Worm (Caenorhabditis elegans) whole organism, young adult: ENCODE results near the gene C54D10.3.

ENCODE experiments used
- B0261.1 ChIP-seq: sonication (generic microtip); optimal IDR thresholded peaks from 2 replicates; lab custom pipeline; 2016; ENCODE audit warnings: mild to moderate bottlenecking, missing genetic modification characterization, moderate library complexity, missing compliant biosample characterization
- F23B12.7 ChIP-seq: sonication (generic microtip); optimal IDR thresholded peaks from 2 replicates; lab custom pipeline; 2017; ENCODE audit warnings: missing genetic modification characterization, mild to moderate bottlenecking, missing compliant biosample characterization, antibody characterized with exemption, moderate library complexity; ENCODE audit not compliant: insufficient read depth
- Y67H2A.10 ChIP-seq: fragments of 200-800 bp; sonication (Bioruptor generic); conservative IDR thresholded peaks from 2 replicates; pipeline ENCODE4 v1.3.6; 2022; ENCODE audit warnings: missing genetic modification reagents, missing genetic modification characterization, missing compliant biosample characterization
- Y79H2A.3 ChIP-seq: fragments of 200-800 bp; sonication (Bioruptor generic); conservative IDR thresholded peaks from 2 replicates; pipeline ENCODE4 v1.3.6; 2022; ENCODE audit warnings: missing genetic modification reagents, missing genetic modification characterization, missing compliant biosample characterization
- ama-1 ChIP-seq, 3 experiments: fragments of 150-350 bp in 1 of 3; sonication (generic microtip) in 2 of 3; optimal IDR thresholded peaks; 2 replicates each; lab custom pipeline; 2014 to 2018; ENCODE audit warnings: missing biosample characterization in 2 of 3, missing genetic modification characterization in 2 of 3, missing genetic modification reagents in 2 of 3
- dpl-1 ChIP-seq: fragments of 150-350 bp; optimal IDR thresholded peaks from 2 replicates; lab custom pipeline; 2014; ENCODE audit warnings: missing biosample characterization, missing genetic modification reagents, missing genetic modification characterization
- hmg-20 ChIP-seq: fragments of 200-800 bp; sonication (Bioruptor generic); IDR thresholded peaks from 2 replicates; pipeline ENCODE4 v1.3.6; 2022; ENCODE audit warnings: missing genetic modification reagents, missing genetic modification characterization, missing compliant biosample characterization
- madf-6 ChIP-seq: fragments of 200-800 bp; sonication (Bioruptor generic); IDR thresholded peaks from 2 replicates; pipeline ENCODE4 v1.3.6; 2022; ENCODE audit warnings: missing genetic modification reagents, missing genetic modification characterization, missing compliant biosample characterization
- rec-8 ChIP-seq, 2 experiments: sonication (generic microtip); optimal IDR thresholded peaks; 2 replicates each; lab custom pipeline; 2016; ENCODE audit warnings: mild to moderate bottlenecking in 2 of 2, missing genetic modification characterization in 2 of 2, missing genetic modification reagents in 2 of 2, missing genotype in 2 of 2, missing biosample characterization in 1 of 2, missing compliant biosample characterization in 1 of 2, moderate library complexity in 1 of 2
- snpc-4 ChIP-seq, 5 experiments: fragments of 150-350 bp in 1 of 5; sonication (generic microtip) in 4 of 5; optimal IDR thresholded peaks; 2 replicates each; lab custom pipeline; 2014 to 2018; ENCODE audit warnings: missing genetic modification characterization in 5 of 5, missing biosample characterization in 3 of 5, antibody characterized with exemption in 2 of 5, mild to moderate bottlenecking in 2 of 5, missing compliant biosample characterization in 2 of 5, missing genotype in 2 of 5, moderate library complexity in 2 of 5, missing genetic modification reagents in 1 of 5
- zfh-2 ChIP-seq: fragments of 200-800 bp; sonication (Bioruptor generic); conservative IDR thresholded peaks from 2 replicates; pipeline ENCODE4 v1.3.6; 2022; ENCODE audit warnings: missing genetic modification reagents, missing genetic modification characterization, missing compliant biosample characterization
- ztf-25 ChIP-seq: fragments of 200-800 bp; sonication (Bioruptor generic); IDR thresholded peaks from 2 replicates; pipeline ENCODE4 v1.3.6; 2022; ENCODE audit warnings: missing genetic modification reagents, missing genetic modification characterization, missing compliant biosample characterization

DNA sequence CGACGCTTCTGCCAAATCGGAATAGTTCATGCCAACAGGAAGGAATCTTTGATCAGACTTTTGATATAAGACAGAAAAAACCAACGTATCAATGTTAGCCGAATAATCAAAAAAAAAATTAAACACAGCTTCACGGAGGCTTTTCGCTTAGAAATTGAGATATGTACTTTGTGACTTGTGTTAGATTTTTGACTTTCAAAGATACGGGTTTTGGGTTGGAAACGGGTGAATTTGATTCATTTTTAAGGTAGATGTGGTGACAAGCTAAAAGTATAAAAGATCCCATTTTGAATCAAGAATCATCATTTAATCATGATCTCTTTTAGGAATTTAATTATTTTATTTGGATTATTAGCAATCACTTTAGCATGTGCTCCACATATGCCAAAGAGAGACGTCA lies 16.0 kb upstream of the C54D10.3 start, which contains the start of gene K01D12.8:
- no peak for TF ChIP-seq zfh-2
- no peak for TF ChIP-seq ztf-25
- TF ChIP-seq snpc-4 (GFP tag; optimal IDR thresholded peaks at IDR 0.05; lab: Kevin White, UChicago): no peak
- TF ChIP-seq snpc-4 (tag; optimal IDR thresholded peaks at IDR 0.05; lab: Kevin White, UChicago): no peak
- no peak for TF ChIP-seq dpl-1 (GFP tag; lab: Kevin White, UChicago)
- TF ChIP-seq B0261.1: no peak
- TF ChIP-seq Y67H2A.10 (GFP tag; lab: Robert Waterston, UW): no peak
- TF ChIP-seq hmg-20 (GFP tag; lab: Robert Waterston, UW): no peak
- TF ChIP-seq madf-6 (GFP tag; lab: Robert Waterston, UW): no peak
- no peak for TF ChIP-seq Y79H2A.3 (GFP tag; lab: Robert Waterston, UW)
- TF ChIP-seq ama-1 (optimal IDR thresholded peaks at IDR 0.05; lab: Kevin White, UChicago): no peak
- no peak for TF ChIP-seq ama-1 (GFP tag; optimal IDR thresholded peaks at IDR 0.05; lab: Kevin White, UChicago)
- no peak for TF ChIP-seq rec-8 (tag; optimal IDR thresholded peaks at IDR 0.05; lab: Kevin White, UChicago)
- no peak for TF ChIP-seq F23B12.7 (tag; lab: Kevin White, UChicago)
